Fruit fly (Drosophila melanogaster) whole organism, embryonic: ENCODE results near the gene CG31997.

Experiments
- ATbp ChIP-seq: fragments of 200-800 bp; sonication (Bioruptor generic); optimal IDR thresholded peaks from 2 replicates; lab custom pipeline; 2017; ENCODE audit warnings: missing biosample characterization, mild to moderate bottlenecking, missing genetic modification characterization, missing genetic modification reagents
- Bteb2 ChIP-seq: fragments of 200-800 bp; sonication (Bioruptor generic); optimal IDR thresholded peaks from 2 replicates; lab custom pipeline; 2016; ENCODE audit warnings: missing biosample characterization, missing genetic modification characterization
- CG10147 ChIP-seq: fragments of 200-800 bp; sonication (Bioruptor generic); optimal IDR thresholded peaks from 2 replicates; lab custom pipeline; 2019; ENCODE audit warnings: missing biosample characterization, mild to moderate bottlenecking, missing genetic modification characterization, moderate library complexity
- CG10366 ChIP-seq: fragments of 200-800 bp; sonication (Bioruptor generic); IDR thresholded peaks from 2 replicates; pipeline ENCODE4 v1.3.6; 2022; ENCODE audit warnings: missing biosample characterization, missing genetic modification characterization
- CG10565 ChIP-seq: fragments of 200-800 bp; sonication (Bioruptor generic); optimal IDR thresholded peaks from 3 replicates; lab custom pipeline; 2016; ENCODE audit warnings: missing biosample characterization, mild to moderate bottlenecking, missing genetic modification characterization
- CG11456 ChIP-seq: fragments of 200-800 bp; sonication (Bioruptor generic); IDR thresholded peaks from 3 replicates; pipeline ENCODE4 v1.3.6; 2022; ENCODE audit warnings: missing biosample characterization, missing genetic modification characterization
- CG11723 ChIP-seq: fragments of 200-800 bp; sonication (Bioruptor generic); optimal IDR thresholded peaks from 2 replicates; lab custom pipeline; 2017; ENCODE audit warnings: missing biosample characterization, mild to moderate bottlenecking, missing genetic modification characterization
- CG12659 ChIP-seq: fragments of 200-800 bp; sonication (Bioruptor generic); optimal IDR thresholded peaks from 3 replicates; lab custom pipeline; 2017; ENCODE audit warnings: mild to moderate bottlenecking, missing biosample characterization, missing genetic modification reagents, missing genetic modification characterization
- CG13296 ChIP-seq: fragments of 200-800 bp; sonication (Bioruptor generic); optimal IDR thresholded peaks from 3 replicates; lab custom pipeline; 2018; ENCODE audit warnings: missing biosample characterization, mild to moderate bottlenecking, missing genetic modification characterization
- CG16779 ChIP-seq: fragments of 200-800 bp; sonication (Bioruptor generic); IDR thresholded peaks from 2 replicates; pipeline ENCODE4 v1.3.6; 2022; ENCODE audit warnings: missing biosample characterization, missing genetic modification characterization
- CG17612 ChIP-seq: fragments of 200-800 bp; sonication (Bioruptor generic); IDR thresholded peaks from 2 replicates; pipeline ENCODE4 v1.3.6; 2022; ENCODE audit warnings: missing biosample characterization, missing genetic modification characterization
- CG18011 ChIP-seq: fragments of 200-800 bp; sonication (Bioruptor generic); optimal IDR thresholded peaks from 2 replicates; lab custom pipeline; 2017; ENCODE audit warnings: missing biosample characterization, missing genetic modification characterization, mild to moderate bottlenecking, moderate library complexity, missing genotype
- CG18764 ChIP-seq: fragments of 200-800 bp; sonication (Bioruptor generic); optimal IDR thresholded peaks from 3 replicates; lab custom pipeline; 2016; ENCODE audit warnings: missing biosample characterization, missing genetic modification characterization
- CG2129 ChIP-seq: fragments of 200-800 bp; sonication (Bioruptor generic); IDR thresholded peaks from 2 replicates; pipeline ENCODE4 v1.3.6; 2022; ENCODE audit warnings: missing biosample characterization, missing genetic modification characterization; ENCODE audit not compliant: partially characterized antibody
- CG2678 ChIP-seq: fragments of 200-800 bp; sonication (Bioruptor generic); optimal IDR thresholded peaks from 3 replicates; lab custom pipeline; 2019; ENCODE audit warnings: missing biosample characterization, mild to moderate bottlenecking, missing genetic modification characterization, moderate library complexity
- CG2875 ChIP-seq: fragments of 200-800 bp; sonication (Bioruptor generic); optimal IDR thresholded peaks from 2 replicates; lab custom pipeline; 2017; ENCODE audit warnings: missing biosample characterization, mild to moderate bottlenecking, missing genetic modification characterization, missing genetic modification reagents
- CG30020 ChIP-seq: fragments of 200-800 bp; optimal IDR thresholded peaks from 2 replicates; lab custom pipeline; 2019; ENCODE audit warnings: missing biosample characterization, mild to moderate bottlenecking, missing genetic modification characterization, moderate library complexity
- CG30403 ChIP-seq: fragments of 200-800 bp; sonication (Bioruptor generic); optimal IDR thresholded peaks from 3 replicates; lab custom pipeline; 2016; ENCODE audit warnings: missing biosample characterization, missing genetic modification characterization
- CG31224 ChIP-seq: fragments of 200-800 bp; sonication (Bioruptor generic); IDR thresholded peaks from 2 replicates; pipeline ENCODE4 v1.3.6; 2022; ENCODE audit warnings: missing biosample characterization, missing genetic modification characterization
- CG4282 ChIP-seq: fragments of 200-800 bp; sonication (Bioruptor generic); optimal IDR thresholded peaks from 2 replicates; lab custom pipeline; 2016; ENCODE audit warnings: missing biosample characterization, missing genetic modification characterization
- CG4424 ChIP-seq: fragments of 200-800 bp; sonication (Bioruptor generic); optimal IDR thresholded peaks from 3 replicates; lab custom pipeline; 2016; ENCODE audit warnings: missing biosample characterization, missing genetic modification characterization
- CG7987 ChIP-seq: fragments of 200-800 bp; sonication (Bioruptor generic); optimal IDR thresholded peaks from 2 replicates; lab custom pipeline; 2018; ENCODE audit warnings: missing biosample characterization, mild to moderate bottlenecking, missing genetic modification characterization, moderate library complexity
- Chrac-16 ChIP-seq: fragments of 200-800 bp; sonication (Bioruptor generic); optimal IDR thresholded peaks from 3 replicates; lab custom pipeline; 2016; ENCODE audit warnings: missing biosample characterization, missing genetic modification characterization
- Dbx ChIP-seq: fragments of 200-800 bp; sonication (Bioruptor generic); IDR thresholded peaks from 3 replicates; pipeline ENCODE4 v1.3.6; 2022; ENCODE audit warnings: missing biosample characterization, missing genetic modification characterization
- Doc3 ChIP-seq: fragments of 200-800 bp; sonication (Bioruptor generic); IDR thresholded peaks from 3 replicates; pipeline ENCODE4 v1.3.6; 2022; ENCODE audit warnings: missing biosample characterization, missing genetic modification characterization; ENCODE audit not compliant: partially characterized antibody
- HLHmδ ChIP-seq: fragments of 200-800 bp; sonication (Bioruptor generic); optimal IDR thresholded peaks from 2 replicates; lab custom pipeline; 2018; ENCODE audit warnings: missing biosample characterization, mild to moderate bottlenecking, missing genetic modification characterization, moderate library complexity
- Hey ChIP-seq: fragments of 200-800 bp; sonication (Bioruptor generic); optimal IDR thresholded peaks from 3 replicates; lab custom pipeline; 2018; ENCODE audit warnings: missing biosample characterization, mild to moderate bottlenecking, missing genetic modification characterization
- Hmx ChIP-seq: fragments of 200-800 bp; sonication (Bioruptor generic); optimal IDR thresholded peaks from 2 replicates; lab custom pipeline; 2016; ENCODE audit warnings: missing biosample characterization, missing genetic modification characterization
- Lim3 ChIP-seq: fragments of 200-800 bp; sonication (Bioruptor generic); IDR thresholded peaks from 2 replicates; pipeline ENCODE4 v1.3.6; 2022; ENCODE audit warnings: missing biosample characterization, missing genetic modification characterization
- MESR4 ChIP-seq: fragments of 200-800 bp; sonication (Bioruptor generic); optimal IDR thresholded peaks from 2 replicates; lab custom pipeline; 2018; ENCODE audit warnings: missing biosample characterization, mild to moderate bottlenecking, missing genetic modification characterization, moderate library complexity
- NK7.1 ChIP-seq: fragments of 200-800 bp; sonication (Bioruptor generic); optimal IDR thresholded peaks from 3 replicates; lab custom pipeline; 2016; ENCODE audit warnings: missing biosample characterization, missing genetic modification characterization
- Opbp ChIP-seq: fragments of 200-800 bp; sonication (Bioruptor generic); IDR thresholded peaks from 3 replicates; pipeline ENCODE4 v1.3.6; 2022; ENCODE audit warnings: missing biosample characterization, missing genetic modification characterization; ENCODE audit not compliant: partially characterized antibody
- Sin3A ChIP-seq: fragments of >200 bp; optimal IDR thresholded peaks from 2 replicates; lab custom pipeline; 2018
- Sox102F ChIP-seq: fragments of 200-800 bp; sonication (Bioruptor generic); optimal IDR thresholded peaks from 2 replicates; lab custom pipeline; 2018; ENCODE audit warnings: missing biosample characterization, mild to moderate bottlenecking, missing genetic modification characterization, moderate library complexity
- ato ChIP-seq: fragments of 200-800 bp; sonication (Bioruptor generic); IDR thresholded peaks from 2 replicates; pipeline ENCODE4 v1.3.6; 2022; ENCODE audit warnings: missing biosample characterization, missing genetic modification characterization; ENCODE audit not compliant: partially characterized antibody
- caup ChIP-seq: fragments of 200-800 bp; sonication (Bioruptor generic); optimal IDR thresholded peaks from 3 replicates; lab custom pipeline; 2017; ENCODE audit warnings: missing biosample characterization, mild to moderate bottlenecking, missing genetic modification characterization, moderate library complexity; ENCODE audit not compliant: severe bottlenecking
- chinmo ChIP-seq: fragments of 200-800 bp; sonication (Bioruptor generic); IDR thresholded peaks from 4 replicates; pipeline ENCODE4 v1.3.6; 2022; ENCODE audit warnings: missing biosample characterization, missing genetic modification characterization; ENCODE audit not compliant: partially characterized antibody
- gem ChIP-seq: fragments of 200-800 bp; sonication (Bioruptor generic); optimal IDR thresholded peaks from 2 replicates; lab custom pipeline; 2019; ENCODE audit warnings: missing biosample characterization, mild to moderate bottlenecking, missing genetic modification characterization, moderate library complexity
- kni ChIP-seq: fragments of 200-800 bp; sonication (Bioruptor generic); optimal IDR thresholded peaks from 3 replicates; lab custom pipeline; 2017; ENCODE audit warnings: mild to moderate bottlenecking, missing biosample characterization, missing genetic modification reagents, missing genetic modification characterization
- mld ChIP-seq: fragments of 200-800 bp; sonication (Bioruptor generic); IDR thresholded peaks from 3 replicates; pipeline ENCODE4 v1.3.6; 2022; ENCODE audit warnings: missing biosample characterization, missing genetic modification characterization; ENCODE audit not compliant: partially characterized antibody
- pb ChIP-seq: fragments of 200-800 bp; sonication (Bioruptor generic); optimal IDR thresholded peaks from 3 replicates; lab custom pipeline; 2016; ENCODE audit warnings: missing biosample characterization, missing genetic modification characterization
- pros ChIP-seq: fragments of 200-800 bp; sonication (Bioruptor generic); optimal IDR thresholded peaks from 3 replicates; lab custom pipeline; 2019; ENCODE audit warnings: missing biosample characterization, mild to moderate bottlenecking, missing genetic modification characterization, moderate library complexity
- ranshi ChIP-seq: fragments of 200-800 bp; sonication (Bioruptor generic); IDR thresholded peaks from 2 replicates; pipeline ENCODE4 v1.3.6; 2022; ENCODE audit warnings: missing biosample characterization, missing genetic modification characterization
- sc ChIP-seq, 3 experiments: fragments of >200 bp in 2 of 3; fragments of 200-800 bp in 1 of 3; sonication (Bioruptor generic) in 1 of 3; optimal IDR thresholded peaks; 2 replicates in 2 of 3; 3 replicates in 1 of 3; lab custom pipeline; 2017; ENCODE audit warnings: mild to moderate bottlenecking in 1 of 3, missing biosample characterization in 1 of 3, missing genetic modification characterization in 1 of 3, missing genetic modification reagents in 1 of 3
- sd ChIP-seq: fragments of 200-800 bp; sonication (Bioruptor generic); optimal IDR thresholded peaks from 3 replicates; lab custom pipeline; 2018; ENCODE audit warnings: missing biosample characterization, mild to moderate bottlenecking, missing genetic modification characterization, moderate library complexity
- slp2 ChIP-seq: fragments of 200-800 bp; sonication (Bioruptor generic); optimal IDR thresholded peaks from 2 replicates; lab custom pipeline; 2016; ENCODE audit warnings: missing biosample characterization, missing genetic modification characterization
- sqz ChIP-seq: fragments of 200-800 bp; sonication (Bioruptor generic); optimal IDR thresholded peaks from 3 replicates; lab custom pipeline; 2018; ENCODE audit warnings: missing biosample characterization, mild to moderate bottlenecking, missing genetic modification characterization
- sr ChIP-seq: fragments of 200-800 bp; sonication (Bioruptor generic); IDR thresholded peaks from 3 replicates; pipeline ENCODE4 v1.3.6; 2022; ENCODE audit warnings: missing biosample characterization, missing genetic modification characterization
- wor ChIP-seq: fragments of 200-800 bp; sonication (Bioruptor generic); IDR thresholded peaks from 2 replicates; pipeline ENCODE4 v1.3.6; 2022; ENCODE audit warnings: missing biosample characterization, missing genetic modification characterization

Gene CG31997

dm6 chr4:131958-132623, 23.8 kb downstream of the CG31997 start, which contains the start of gene anne (continued):
- TF ChIP-seq Bteb2 (GFP tag; lab: Kevin White, UChicago) (no peak), Sox102F (GFP tag; lab: Kevin White, UChicago) (no peak), CG13296 (GFP tag; lab: Kevin White, UChicago) (no peak), CG18764 (GFP tag; lab: Kevin White, UChicago) (peak; percentile 41), slp2 (no peak), pros (GFP tag; lab: Kevin White, UChicago) (no peak), gem (tag; lab: Kevin White, UChicago) (peak; percentile 27), wor (no peak), mld (no peak), sr (GFP tag; lab: Robert Waterston, UW) (no peak), Dbx (GFP tag; lab: Robert Waterston, UW) (no peak), ato (GFP tag; lab: Robert Waterston, UW) (no peak), CG17612 (GFP tag; lab: Robert Waterston, UW) (no peak), CG10565 (no peak), HLHmδ (no peak), CG4424 (GFP tag; lab: Kevin White, UChicago) (peak; percentile 16), sqz (GFP tag; lab: Kevin White, UChicago) (peak; percentile 14), Hey (tag; lab: Kevin White, UChicago) (no peak), CG2678 (tag; lab: Kevin White, UChicago) (no peak), CG10366 (GFP tag; lab: Robert Waterston, UW) (no peak), kni (GFP tag; lab: Kevin White, UChicago) (no peak), CG31224 (GFP tag; lab: Robert Waterston, UW) (no peak), Opbp (GFP tag; lab: Robert Waterston, UW) (no peak), sc (optimal IDR thresholded peaks at IDR 0.05; lab: Kevin White, UChicago) (no peak), sc (GFP tag; optimal IDR thresholded peaks at IDR 0.05; lab: Kevin White, UChicago) (no peak), Lim3 (GFP tag; lab: Robert Waterston, UW) (no peak), ATbp (no peak), CG11456 (GFP tag; lab: Robert Waterston, UW) (no peak), CG4282 (GFP tag; lab: Kevin White, UChicago) (no peak), NK7.1 (GFP tag; lab: Kevin White, UChicago) (no peak), Doc3 (GFP tag; lab: Robert Waterston, UW) (no peak), Chrac-16 (GFP tag; lab: Kevin White, UChicago) (no peak), Hmx (no peak), pb (GFP tag; lab: Kevin White, UChicago) (no peak), CG10147 (no peak), CG18011 (GFP tag; lab: Kevin White, UChicago) (no peak), CG12659 (peak; percentile 84), sd (tag; lab: Kevin White, UChicago) (no peak), CG16779 (GFP tag; lab: Robert Waterston, UW) (no peak), CG2129 (GFP tag; lab: Robert Waterston, UW) (no peak), MESR4 (GFP tag; lab: Kevin White, UChicago) (peak; percentile 28), chinmo (GFP tag; lab: Robert Waterston, UW) (no peak), caup (GFP tag; lab: Kevin White, UChicago) (no peak), CG11723 (GFP tag; lab: Kevin White, UChicago) (peak; percentile 99), CG30020 (tag; lab: Kevin White, UChicago) (peak; percentile 100), Sin3A (lab: Kevin White, UChicago) (no peak), ranshi (GFP tag; lab: Robert Waterston, UW) (no peak), CG30403 (GFP tag; lab: Kevin White, UChicago) (no peak), CG2875 (GFP tag; lab: Kevin White, UChicago) (no peak), CG7987 (GFP tag; lab: Kevin White, UChicago) (no peak)
